Fruit fly (Drosophila melanogaster) S2 (cell line): ENCODE measurements around the gene CG13689.

Source experiments
- CG8478 ChIP-seq: fragments of >200 bp; optimal IDR thresholded peaks from 2 replicates; lab custom pipeline; 2018
- CTCF ChIP-seq, 2 experiments: fragments of >200 bp; optimal IDR thresholded peaks; 2 replicates each; lab custom pipeline; 2018

DNA sequence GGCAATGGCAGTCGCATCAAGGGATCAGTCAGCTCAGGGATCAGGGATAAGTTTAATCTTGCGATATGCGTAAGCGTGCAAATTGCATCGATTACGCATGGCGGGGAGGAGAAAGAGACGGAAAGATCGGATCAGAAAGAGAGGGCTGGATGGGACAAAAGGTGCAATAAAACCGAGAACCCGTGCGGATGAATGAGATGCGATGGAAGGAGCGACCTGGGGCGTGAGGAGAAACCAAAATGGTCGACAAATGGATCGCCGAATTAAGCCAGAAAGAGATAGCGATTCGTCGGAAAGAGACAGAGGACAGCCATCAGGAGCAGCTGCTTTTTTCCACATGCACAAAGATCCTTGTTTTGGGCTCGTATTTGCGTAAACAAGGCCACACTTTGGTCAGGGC lies 4.8 kb upstream of the CG13689 start:
- TF ChIP-seq CG8478 (lab: Kevin White, UChicago) (no peak), CTCF (optimal IDR thresholded peaks at IDR 0.05; lab: Kevin White, UChicago) (no peak)
